In genomic region chr3L:12092860-12093359, dm6 we compare ENCODE assay signal across 4 fruit fly cellular contexts.
TF ChIP-seq lines count a peak whose summit lies in the region.

No protein-coding gene starts in this region.

- TF ChIP-seq CTCF in whole organism, embryonic (GFP tag; optimal IDR thresholded peaks at IDR 0.05; lab: Kevin White, UChicago), result no peak

TF ChIP-seq in whole organism, adult, 20 proteins besides CTCF, POLR2A, EP300 and RAD21:
- TF ChIP-seq tj (GFP tag; optimal IDR thresholded peaks at IDR 0.05; lab: Kevin White, UChicago) (peak; percentile 19), CG7101 (tag; optimal IDR thresholded peaks at IDR 0.05; lab: Kevin White, UChicago) (no peak)

TF ChIP-seq in whole organism, embryonic, 481 proteins besides CTCF, POLR2A, EP300 and RAD21:
- TF ChIP-seq CG12769 (tag; optimal IDR thresholded peaks at IDR 0.05; lab: Kevin White, UChicago), result peak; percentile 28
- 0 out of 4 replicates have a peak, but pooled peaks have one; percentile 38 for TF ChIP-seq chinmo (GFP tag; IDR thresholded peaks at IDR 0.05; lab: Robert Waterston, UW; ENCODE audit: partially characterized antibody)
- no peak for TF ChIP-seq prd (optimal IDR thresholded peaks at IDR 0.05; lab: Kevin White, UChicago)
- TF ChIP-seq prd (GFP tag; IDR thresholded peaks at IDR 0.05; lab: Robert Waterston, UW), result 0 out of 3 replicates have a peak, but pooled peaks have one; percentile 14
- no peak for TF ChIP-seq Meics (GFP tag; optimal IDR thresholded peaks at IDR 0.05; lab: Kevin White, UChicago)
- peak; percentile 3 for TF ChIP-seq Ets65A (GFP tag; lab: Kevin White, UChicago)
- no peak for TF ChIP-seq CG12236 (GFP tag; optimal IDR thresholded peaks at IDR 0.05; lab: Kevin White, UChicago)
- TF ChIP-seq kni (GFP tag; optimal IDR thresholded peaks at IDR 0.05; lab: Kevin White, UChicago), result peak; percentile 17
- peak; percentile 62 for TF ChIP-seq abd-A (tag; optimal IDR thresholded peaks at IDR 0.05; lab: Kevin White, UChicago)
- no peak for TF ChIP-seq CG8944 (GFP tag; optimal IDR thresholded peaks at IDR 0.05; lab: Kevin White, UChicago)
- peak; percentile 64 for TF ChIP-seq Med (GFP tag; lab: Kevin White, UChicago)
- TF ChIP-seq CG13894 (tag; optimal IDR thresholded peaks at IDR 0.05; lab: Kevin White, UChicago), result peak; percentile 96
- peak; percentile 48 for TF ChIP-seq cwo (GFP tag; optimal IDR thresholded peaks at IDR 0.05; lab: Kevin White, UChicago)
- TF ChIP-seq sr (GFP tag; IDR thresholded peaks at IDR 0.05; lab: Robert Waterston, UW), result peak; percentile 89

TF ChIP-seq in whole organism, prepupa, 60 proteins besides CTCF, POLR2A, EP300 and RAD21:
- TF ChIP-seq CG8632 (GFP tag; optimal IDR thresholded peaks at IDR 0.05; lab: Kevin White, UChicago) (no peak), svp (GFP tag; lab: Kevin White, UChicago) (no peak), CG6163 (GFP tag; IDR thresholded peaks at IDR 0.05; lab: Robert Waterston, UW) (0 out of 3 replicates have a peak, but pooled peaks have one; percentile 9)
TF ChIP-seq in whole organism, prepupa: peak in this region for 1.

TF ChIP-seq in whole organism, pupa, 21 proteins besides CTCF, POLR2A, EP300 and RAD21:
- TF ChIP-seq CG4496 (GFP tag; IDR thresholded peaks at IDR 0.05; lab: Robert Waterston, UW) (0 out of 3 replicates have a peak, but pooled peaks have one; percentile 23), CG8159 (tag; optimal IDR thresholded peaks at IDR 0.05; lab: Kevin White, UChicago) (no peak), EcR (GFP tag; optimal IDR thresholded peaks at IDR 0.05; lab: Kevin White, UChicago) (peak; percentile 13)
